Fruit fly (Drosophila melanogaster) whole organism, prepupa: Measurements from ENCODE around the gene ABCB7.

Experiments used
- Blimp-1 ChIP-seq: fragments of 200-800 bp; sonication (Bioruptor generic); optimal IDR thresholded peaks from 3 replicates; lab custom pipeline; 2017; ENCODE audit warnings: missing biosample characterization, missing genetic modification characterization, mild to moderate bottlenecking, moderate library complexity, missing genetic modification reagents
- CG10631 ChIP-seq: fragments of 200-800 bp; sonication (Bioruptor generic); optimal IDR thresholded peaks from 2 replicates; lab custom pipeline; 2016; ENCODE audit warnings: missing biosample characterization, missing genetic modification characterization
- CG10669 ChIP-seq: fragments of 200-800 bp; sonication (Bioruptor generic); optimal IDR thresholded peaks from 3 replicates; lab custom pipeline; 2018; ENCODE audit warnings: missing biosample characterization, mild to moderate bottlenecking, missing genetic modification characterization, moderate library complexity
- CG11294 ChIP-seq: fragments of 200-800 bp; sonication (Bioruptor generic); IDR thresholded peaks from 2 replicates; pipeline ENCODE4 v1.3.6; 2022; ENCODE audit warnings: missing biosample characterization, missing genetic modification characterization
- CG11902 ChIP-seq: fragments of 200-800 bp; sonication (Bioruptor generic); optimal IDR thresholded peaks from 3 replicates; lab custom pipeline; 2016; ENCODE audit warnings: missing biosample characterization, missing genetic modification characterization
- CG15336 ChIP-seq: fragments of 200-800 bp; sonication (Bioruptor generic); IDR thresholded peaks from 2 replicates; pipeline ENCODE4 v1.3.6; 2022; ENCODE audit warnings: missing biosample characterization, missing genetic modification characterization
- CG1621 ChIP-seq: fragments of 200-800 bp; sonication (Bioruptor generic); optimal IDR thresholded peaks from 3 replicates; lab custom pipeline; 2018; ENCODE audit warnings: missing biosample characterization, mild to moderate bottlenecking, missing genetic modification characterization
- CG16779 ChIP-seq: fragments of 200-800 bp; sonication (Bioruptor generic); optimal IDR thresholded peaks from 3 replicates; lab custom pipeline; 2017; ENCODE audit warnings: missing biosample characterization, mild to moderate bottlenecking, missing genetic modification characterization
- CG3032 ChIP-seq: fragments of 200-800 bp; optimal IDR thresholded peaks from 2 replicates; lab custom pipeline; 2019; ENCODE audit warnings: missing biosample characterization, mild to moderate bottlenecking, missing genetic modification characterization, moderate library complexity
- CG34406 ChIP-seq: fragments of 200-800 bp; sonication (Bioruptor generic); optimal IDR thresholded peaks from 3 replicates; lab custom pipeline; 2016; ENCODE audit warnings: missing biosample characterization, missing genetic modification characterization
- CG3919 ChIP-seq: fragments of 200-800 bp; sonication (Bioruptor generic); optimal IDR thresholded peaks from 3 replicates; lab custom pipeline; 2016; ENCODE audit warnings: missing biosample characterization, missing genetic modification characterization
- CG6163 ChIP-seq: fragments of 200-800 bp; sonication (Bioruptor generic); IDR thresholded peaks from 3 replicates; pipeline ENCODE4 v1.3.6; 2022; ENCODE audit warnings: missing biosample characterization, missing genetic modification characterization
- CG6276 ChIP-seq: fragments of 200-800 bp; sonication (Bioruptor generic); optimal IDR thresholded peaks from 2 replicates; lab custom pipeline; 2017; ENCODE audit warnings: missing biosample characterization, mild to moderate bottlenecking, missing genetic modification characterization
- CG6792 ChIP-seq: fragments of 200-800 bp; sonication (Bioruptor generic); optimal IDR thresholded peaks from 3 replicates; lab custom pipeline; 2016; ENCODE audit warnings: missing biosample characterization, missing genetic modification characterization
- CG6808 ChIP-seq: fragments of 200-800 bp; sonication (Bioruptor generic); optimal IDR thresholded peaks from 3 replicates; lab custom pipeline; 2017; ENCODE audit warnings: missing biosample characterization, missing genetic modification characterization, mild to moderate bottlenecking, moderate library complexity, missing genetic modification reagents
- CG6854 ChIP-seq: fragments of 200-800 bp; sonication (Bioruptor generic); optimal IDR thresholded peaks from 2 replicates; lab custom pipeline; 2017; ENCODE audit warnings: missing biosample characterization, mild to moderate bottlenecking, missing genetic modification characterization
- CG7368 ChIP-seq: fragments of 200-800 bp; sonication (Bioruptor generic); optimal IDR thresholded peaks from 3 replicates; lab custom pipeline; 2016; ENCODE audit warnings: missing biosample characterization, missing genetic modification characterization
- CG8319 ChIP-seq: fragments of 200-800 bp; sonication (Bioruptor generic); optimal IDR thresholded peaks from 3 replicates; lab custom pipeline; 2016; ENCODE audit warnings: missing biosample characterization, missing genetic modification characterization
- CG8632 ChIP-seq: fragments of 200-800 bp; sonication (Bioruptor generic); optimal IDR thresholded peaks from 3 replicates; lab custom pipeline; 2016; ENCODE audit warnings: missing biosample characterization, missing genetic modification characterization
- CG9139 ChIP-seq: fragments of 200-800 bp; sonication (Bioruptor generic); optimal IDR thresholded peaks from 3 replicates; lab custom pipeline; 2017; ENCODE audit warnings: missing biosample characterization, mild to moderate bottlenecking, missing genetic modification characterization
- Eip75B ChIP-seq: fragments of 200-800 bp; sonication (Bioruptor generic); optimal IDR thresholded peaks from 3 replicates; lab custom pipeline; 2016; ENCODE audit warnings: missing biosample characterization, missing genetic modification characterization
- Eip78C ChIP-seq: fragments of 200-800 bp; sonication (Bioruptor generic); peaks from one replicate; lab custom pipeline; 2016; ENCODE audit warnings: missing biosample characterization, missing genetic modification characterization
- Eip93F ChIP-seq: fragments of 200-800 bp; sonication (Bioruptor generic); optimal IDR thresholded peaks from 2 replicates; lab custom pipeline; 2016; ENCODE audit warnings: missing biosample characterization, mild to moderate bottlenecking, missing genetic modification characterization
- Ets21C ChIP-seq: fragments of 200-800 bp; sonication (Bioruptor generic); optimal IDR thresholded peaks from 3 replicates; lab custom pipeline; 2016; ENCODE audit warnings: missing biosample characterization, missing genetic modification characterization
- Ets96B ChIP-seq: fragments of 200-800 bp; optimal IDR thresholded peaks from 2 replicates; lab custom pipeline; 2019; ENCODE audit warnings: missing biosample characterization, mild to moderate bottlenecking, missing genetic modification characterization, moderate library complexity
- Gug ChIP-seq: fragments of 200-800 bp; sonication (Bioruptor generic); IDR thresholded peaks from 2 replicates; pipeline ENCODE4 v1.3.6; 2022; ENCODE audit warnings: missing biosample characterization, missing genetic modification characterization
- Hr38 ChIP-seq: sonication (Bioruptor generic); optimal IDR thresholded peaks from 2 replicates; lab custom pipeline; 2016; ENCODE audit warnings: missing biosample characterization, missing genetic modification characterization
- Hr39 ChIP-seq: fragments of 200-800 bp; sonication (Bioruptor generic); optimal IDR thresholded peaks from 2 replicates; lab custom pipeline; 2016; ENCODE audit warnings: missing biosample characterization, missing genetic modification characterization
- Hr4 ChIP-seq: fragments of 200-800 bp; sonication (Bioruptor generic); optimal IDR thresholded peaks from 3 replicates; lab custom pipeline; 2016; ENCODE audit warnings: missing biosample characterization, missing genetic modification characterization
- Lpt ChIP-seq: fragments of 200-800 bp; sonication (Bioruptor generic); optimal IDR thresholded peaks from 3 replicates; lab custom pipeline; 2016; ENCODE audit warnings: missing biosample characterization, missing genetic modification characterization
- Met ChIP-seq: fragments of 200-800 bp; sonication (Bioruptor generic); optimal IDR thresholded peaks from 3 replicates; lab custom pipeline; 2016; ENCODE audit warnings: missing biosample characterization, missing genetic modification characterization
- OdsH ChIP-seq: fragments of 200-800 bp; sonication (Bioruptor generic); optimal IDR thresholded peaks from 3 replicates; lab custom pipeline; 2016; ENCODE audit warnings: missing biosample characterization, missing genetic modification characterization
- Smox ChIP-seq: fragments of 200-800 bp; sonication (Bioruptor generic); optimal IDR thresholded peaks from 3 replicates; lab custom pipeline; 2016; ENCODE audit warnings: missing biosample characterization, missing genetic modification characterization
- Sox102F ChIP-seq: fragments of 200-800 bp; sonication (Bioruptor generic); optimal IDR thresholded peaks from 2 replicates; lab custom pipeline; 2016; ENCODE audit warnings: missing biosample characterization, mild to moderate bottlenecking, missing genetic modification characterization
- Sox14 ChIP-seq: fragments of 200-800 bp; sonication (Bioruptor generic); optimal IDR thresholded peaks from 3 replicates; lab custom pipeline; 2016; ENCODE audit warnings: missing biosample characterization, missing genetic modification characterization
- Sox15 ChIP-seq: fragments of 200-800 bp; sonication (Bioruptor generic); optimal IDR thresholded peaks from 3 replicates; lab custom pipeline; 2016; ENCODE audit warnings: missing biosample characterization, missing genetic modification characterization
- achi ChIP-seq: fragments of 200-800 bp; sonication (Bioruptor generic); optimal IDR thresholded peaks from 3 replicates; lab custom pipeline; 2016; ENCODE audit warnings: missing biosample characterization, missing genetic modification characterization
- cyc ChIP-seq: fragments of 200-800 bp; sonication (Bioruptor generic); optimal IDR thresholded peaks from 3 replicates; lab custom pipeline; 2016; ENCODE audit warnings: missing biosample characterization, missing genetic modification characterization
- dac ChIP-seq: fragments of 200-800 bp; sonication (Bioruptor generic); optimal IDR thresholded peaks from 2 replicates; lab custom pipeline; 2017; ENCODE audit warnings: missing biosample characterization, mild to moderate bottlenecking, missing genetic modification characterization
- dsx ChIP-seq: fragments of 200-800 bp; optimal IDR thresholded peaks from 3 replicates; lab custom pipeline; 2019; ENCODE audit warnings: missing biosample characterization, mild to moderate bottlenecking, missing genetic modification characterization, moderate library complexity; ENCODE audit not compliant: poor library complexity, severe bottlenecking
- eg ChIP-seq: fragments of 200-800 bp; sonication (Bioruptor generic); IDR thresholded peaks from 3 replicates; pipeline ENCODE4 v1.3.6; 2022; ENCODE audit warnings: missing biosample characterization, missing genetic modification characterization
- esn ChIP-seq: fragments of 200-800 bp; sonication (Bioruptor generic); optimal IDR thresholded peaks from 2 replicates; lab custom pipeline; 2016; ENCODE audit warnings: missing biosample characterization, mild to moderate bottlenecking, missing genetic modification characterization, moderate library complexity
- fd59A ChIP-seq: fragments of 200-800 bp; sonication (Bioruptor generic); optimal IDR thresholded peaks from 2 replicates; lab custom pipeline; 2017; ENCODE audit warnings: missing biosample characterization, mild to moderate bottlenecking, missing genetic modification characterization, missing genetic modification reagents
- fd85E ChIP-seq: fragments of 200-800 bp; sonication (Bioruptor generic); optimal IDR thresholded peaks from 3 replicates; lab custom pipeline; 2016; ENCODE audit warnings: missing biosample characterization, missing genetic modification characterization
- fkh ChIP-seq: fragments of 200-800 bp; sonication (Bioruptor generic); optimal IDR thresholded peaks from 3 replicates; lab custom pipeline; 2017; ENCODE audit warnings: missing biosample characterization, mild to moderate bottlenecking, missing genetic modification characterization, moderate library complexity
- lz ChIP-seq: fragments of 200-800 bp; sonication (Bioruptor generic); optimal IDR thresholded peaks from 3 replicates; lab custom pipeline; 2016; ENCODE audit warnings: missing biosample characterization, missing genetic modification characterization
- net ChIP-seq: fragments of 200-800 bp; sonication (Bioruptor generic); optimal IDR thresholded peaks from 3 replicates; lab custom pipeline; 2016; ENCODE audit warnings: missing biosample characterization, missing genetic modification characterization
- pdm3 ChIP-seq: fragments of 200-800 bp; sonication (Bioruptor generic); optimal IDR thresholded peaks from 3 replicates; lab custom pipeline; 2016; ENCODE audit warnings: missing biosample characterization, missing genetic modification characterization
- spab ChIP-seq: fragments of 200-800 bp; sonication (Bioruptor generic); optimal IDR thresholded peaks from 2 replicates; lab custom pipeline; 2017; ENCODE audit warnings: missing biosample characterization, mild to moderate bottlenecking, missing genetic modification characterization, missing genetic modification reagents
- ss ChIP-seq, 2 experiments: fragments of 200-800 bp; sonication (Bioruptor generic); optimal IDR thresholded peaks; 2 replicates in 1 of 2; 3 replicates in 1 of 2; lab custom pipeline; 2017 to 2018; ENCODE audit warnings: mild to moderate bottlenecking in 2 of 2, missing biosample characterization in 2 of 2, missing genetic modification characterization in 2 of 2, moderate library complexity in 1 of 2
- svp ChIP-seq: fragments of 200-800 bp; sonication (Bioruptor generic); peaks from one replicate; lab custom pipeline; 2016; ENCODE audit warnings: missing biosample characterization, missing genetic modification characterization
- topi ChIP-seq: fragments of 200-800 bp; sonication (Bioruptor generic); optimal IDR thresholded peaks from 3 replicates; lab custom pipeline; 2016; ENCODE audit warnings: missing biosample characterization, missing genetic modification characterization

Gene ABCB7

DNA sequence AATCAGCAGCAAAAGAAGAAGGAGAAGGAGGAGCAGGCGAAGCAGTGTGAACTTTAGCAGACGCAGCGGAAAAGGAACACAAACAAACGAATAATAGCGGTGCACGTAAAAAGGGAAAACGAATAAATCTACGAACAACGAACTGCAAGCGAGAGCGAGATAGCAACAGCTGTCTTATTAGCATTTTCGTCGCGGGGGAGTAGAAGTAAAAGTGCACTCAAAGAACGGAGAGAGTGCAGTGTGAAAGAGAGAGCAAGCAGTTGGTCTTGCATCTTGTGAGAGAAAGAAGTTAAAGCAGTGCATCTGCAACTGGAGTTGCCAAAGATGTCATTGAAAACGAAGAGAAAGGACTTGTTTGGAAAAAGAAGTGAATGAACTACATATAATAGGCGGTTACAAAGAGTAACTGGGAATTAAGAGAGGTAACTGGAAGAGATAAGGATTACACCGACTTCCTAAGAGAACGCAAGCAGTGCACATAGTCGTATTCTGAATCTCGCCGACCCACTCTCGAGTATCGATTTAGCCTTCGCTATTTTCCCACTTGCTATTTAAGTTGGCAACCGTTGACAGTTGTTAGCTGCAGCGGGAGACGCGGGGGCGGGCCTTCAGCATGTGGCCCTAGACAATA, 25.3 kb upstream of the ABCB7 start:
- TF ChIP-seq eg (GFP tag; lab: Robert Waterston, UW) (no peak; the same call in 2 of the 3 replicates), Hr38 (GFP tag; lab: Kevin White, UChicago) (no peak), CG15336 (GFP tag; lab: Robert Waterston, UW) (0 out of 2 replicates have a peak, but pooled peaks have one; percentile 21), Blimp-1 (GFP tag; lab: Kevin White, UChicago) (peak; percentile 91), Met (GFP tag; lab: Kevin White, UChicago) (no peak), CG6276 (peak; percentile 42), svp (peak; percentile 75), CG11902 (GFP tag; lab: Kevin White, UChicago) (no peak), Gug (no peak), OdsH (GFP tag; lab: Kevin White, UChicago) (no peak), Ets21C (GFP tag; lab: Kevin White, UChicago) (no peak), Eip93F (GFP tag; lab: Kevin White, UChicago) (no peak), Hr39 (GFP tag; lab: Kevin White, UChicago) (no peak), dac (no peak), CG9139 (GFP tag; lab: Kevin White, UChicago) (no peak), Eip75B (GFP tag; lab: Kevin White, UChicago) (no peak), CG6808 (GFP tag; lab: Kevin White, UChicago) (peak; percentile 32), CG10669 (GFP tag; lab: Kevin White, UChicago) (no peak), fkh (GFP tag; lab: Kevin White, UChicago) (no peak), Smox (GFP tag; lab: Kevin White, UChicago) (no peak), esn (GFP tag; lab: Kevin White, UChicago) (no peak), topi (GFP tag; lab: Kevin White, UChicago) (no peak), CG8632 (GFP tag; lab: Kevin White, UChicago) (no peak), CG16779 (no peak), CG11294 (GFP tag; lab: Robert Waterston, UW) (no peak), CG6163 (peak; percentile 79), fd85E (no peak), Hr4 (no peak), CG7368 (GFP tag; lab: Kevin White, UChicago) (no peak), achi (GFP tag; lab: Kevin White, UChicago) (no peak), CG6792 (no peak), pdm3 (GFP tag; lab: Kevin White, UChicago) (no peak), Lpt (peak; percentile 20), ss (GFP tag; optimal IDR thresholded peaks at IDR 0.05; lab: Kevin White, UChicago) (peak; percentile 34 to 45), CG8319 (GFP tag; lab: Kevin White, UChicago) (no peak), net (GFP tag; lab: Kevin White, UChicago) (peak; percentile 7), fd59A (GFP tag; lab: Kevin White, UChicago) (no peak), CG3919 (no peak), Sox15 (GFP tag; lab: Kevin White, UChicago) (no peak), CG10631 (GFP tag; lab: Kevin White, UChicago) (no peak), Ets96B (tag; lab: Kevin White, UChicago) (no peak), Sox14 (peak; percentile 31), Eip78C (peak; percentile 76), CG1621 (tag; lab: Kevin White, UChicago) (no peak), spab (GFP tag; lab: Kevin White, UChicago) (no peak), CG34406 (GFP tag; lab: Kevin White, UChicago) (no peak), Sox102F (peak; percentile 6), lz (GFP tag; lab: Kevin White, UChicago) (no peak), dsx (peak; percentile 36), cyc (GFP tag; lab: Kevin White, UChicago) (no peak), CG6854 (peak; percentile 26), CG3032 (no peak)
